Worm (Caenorhabditis elegans) whole organism, young adult: ENCODE results near the gene rps-4.

Experiments used
- B0261.1 ChIP-seq: sonication (generic microtip); optimal IDR thresholded peaks from 2 replicates; lab custom pipeline; 2016; ENCODE audit warnings: mild to moderate bottlenecking, missing genetic modification characterization, moderate library complexity, missing compliant biosample characterization
- F55B11.4 ChIP-seq: sonication (generic microtip); optimal IDR thresholded peaks from 2 replicates; lab custom pipeline; 2016; ENCODE audit warnings: missing compliant biosample characterization, missing genetic modification characterization, borderline replicate concordance; ENCODE audit not compliant: insufficient read depth
- K12H6.12 ChIP-seq: fragments of 200-800 bp; sonication (Bioruptor generic); optimal IDR thresholded peaks from 2 replicates; lab custom pipeline; 2018; ENCODE audit warnings: mild to moderate bottlenecking, missing genetic modification characterization, missing compliant biosample characterization
- ZK185.1 ChIP-seq: sonication (generic microtip); optimal IDR thresholded peaks from 2 replicates; lab custom pipeline; 2016; ENCODE audit warnings: mild to moderate bottlenecking, missing genetic modification characterization, missing compliant biosample characterization; ENCODE audit not compliant: poor library complexity, severe bottlenecking
- ama-1 ChIP-seq, 3 experiments: fragments of 150-350 bp in 1 of 3; sonication (generic microtip) in 2 of 3; optimal IDR thresholded peaks; 2 replicates each; lab custom pipeline; 2014 to 2018; ENCODE audit warnings: missing biosample characterization in 2 of 3, missing genetic modification characterization in 2 of 3, missing genetic modification reagents in 2 of 3
- atf-7 ChIP-seq: sonication (generic microtip); optimal IDR thresholded peaks from 2 replicates; lab custom pipeline; 2017; ENCODE audit warnings: mild to moderate bottlenecking, missing genetic modification characterization, missing compliant biosample characterization
- ceh-100 ChIP-seq: fragments of 200-800 bp; sonication (Bioruptor generic); IDR thresholded peaks from 2 replicates; pipeline ENCODE4 v1.3.6; 2022; ENCODE audit warnings: missing genetic modification reagents, missing genetic modification characterization, missing compliant biosample characterization
- efl-1 ChIP-seq: fragments of 150-350 bp; optimal IDR thresholded peaks from 2 replicates; lab custom pipeline; 2014; ENCODE audit warnings: missing biosample characterization, missing genetic modification reagents, missing genetic modification characterization
- egl-18 ChIP-seq: fragments of 200-800 bp; sonication (Bioruptor generic); IDR thresholded peaks from 2 replicates; pipeline ENCODE4 v1.3.6; 2022; ENCODE audit warnings: missing genetic modification reagents, missing genetic modification characterization, missing compliant biosample characterization
- ekl-4 ChIP-seq: fragments of 200-800 bp; sonication (Bioruptor generic); IDR thresholded peaks from 2 replicates; pipeline ENCODE4 v1.3.6; 2022; ENCODE audit warnings: missing genetic modification reagents, missing genetic modification characterization, missing compliant biosample characterization
- him-1 ChIP-seq: sonication (generic microtip); optimal IDR thresholded peaks from 2 replicates; lab custom pipeline; 2016; ENCODE audit warnings: missing genotype, missing genetic modification reagents, missing genetic modification characterization, missing compliant biosample characterization
- hlh-12 ChIP-seq: sonication (generic microtip); optimal IDR thresholded peaks from 2 replicates; lab custom pipeline; 2016; ENCODE audit warnings: missing genetic modification characterization, missing compliant biosample characterization
- hrde-1 ChIP-seq: sonication (generic microtip); optimal IDR thresholded peaks from 2 replicates; lab custom pipeline; 2016; ENCODE audit warnings: missing genetic modification characterization, mild to moderate bottlenecking, missing compliant biosample characterization, moderate library complexity, missing genotype, missing genetic modification reagents, borderline replicate concordance
- madf-10 ChIP-seq: sonication (generic microtip); optimal IDR thresholded peaks from 2 replicates; lab custom pipeline; 2016; ENCODE audit warnings: mild to moderate bottlenecking, missing genetic modification characterization, missing compliant biosample characterization
- madf-6 ChIP-seq: fragments of 200-800 bp; sonication (Bioruptor generic); IDR thresholded peaks from 2 replicates; pipeline ENCODE4 v1.3.6; 2022; ENCODE audit warnings: missing genetic modification reagents, missing genetic modification characterization, missing compliant biosample characterization
- nfya-2 ChIP-seq: fragments of 200-800 bp; sonication (Bioruptor generic); IDR thresholded peaks from 2 replicates; pipeline ENCODE4 v1.3.6; 2022; ENCODE audit warnings: missing genetic modification reagents, missing genetic modification characterization, missing compliant biosample characterization
- snpc-1.1 ChIP-seq: sonication (generic microtip); optimal IDR thresholded peaks from 2 replicates; lab custom pipeline; 2017; ENCODE audit warnings: missing genetic modification characterization, mild to moderate bottlenecking, missing compliant biosample characterization, antibody characterized with exemption, moderate library complexity, missing genotype, missing genetic modification reagents; ENCODE audit not compliant: insufficient read depth
- snpc-3.4 ChIP-seq: sonication (generic microtip); optimal IDR thresholded peaks from 2 replicates; lab custom pipeline; 2017; ENCODE audit warnings: missing genetic modification characterization, mild to moderate bottlenecking, missing compliant biosample characterization, antibody characterized with exemption, moderate library complexity, missing genotype, missing genetic modification reagents
- tbp1 ChIP-seq: fragments of 200-800 bp; sonication (Bioruptor generic); optimal IDR thresholded peaks from 2 replicates; lab custom pipeline; 2018; ENCODE audit warnings: mild to moderate bottlenecking, missing genetic modification characterization, missing compliant biosample characterization
- xnd-1 ChIP-seq: sonication (generic microtip); optimal IDR thresholded peaks from 2 replicates; lab custom pipeline; 2016; ENCODE audit warnings: missing genotype, missing genetic modification reagents, missing genetic modification characterization, missing compliant biosample characterization

Gene rps-4

DNA sequence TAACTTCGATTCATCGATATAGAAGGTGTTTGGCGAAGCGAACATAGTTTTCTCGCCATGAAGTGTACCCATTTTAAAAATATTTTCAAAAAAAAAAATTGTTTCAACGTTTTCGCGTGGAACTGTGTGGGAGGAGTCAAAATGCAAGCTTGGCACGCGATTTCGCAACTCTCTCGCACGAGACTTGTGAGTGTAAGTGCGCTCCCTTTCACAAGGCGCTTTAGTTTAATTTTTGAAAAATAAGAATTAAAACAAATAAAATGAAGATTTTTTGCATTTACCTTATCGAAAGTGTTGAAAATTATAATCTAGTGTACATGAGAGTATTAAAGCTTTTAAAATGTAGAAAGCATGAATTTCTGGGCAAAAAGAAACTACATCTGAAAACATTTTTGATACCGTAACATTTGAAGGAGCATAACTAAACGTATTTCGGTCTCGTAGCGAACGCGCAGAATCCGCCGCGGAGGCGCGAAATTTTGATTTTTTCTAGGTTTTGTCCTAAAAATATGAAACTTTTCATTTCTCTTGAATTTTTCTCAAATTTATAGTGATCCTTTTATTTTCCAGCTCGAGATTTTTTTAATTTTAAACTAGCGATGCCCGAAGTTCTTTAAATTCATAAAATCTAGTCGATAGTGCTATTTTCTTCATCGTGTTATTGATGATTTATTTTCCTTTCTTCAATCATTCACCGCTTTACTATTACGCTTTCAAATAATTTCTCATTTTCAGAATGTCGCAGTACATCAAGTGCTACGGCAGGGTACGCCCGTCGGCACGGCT lies 44.8 kb downstream of the rps-4 start, which contains the start of the genes cogc-2 and klp-18 (continued):
- peak; percentile 100 for TF ChIP-seq madf-6 (GFP tag; lab: Robert Waterston, UW)
- no peak for TF ChIP-seq nfya-2 (GFP tag; lab: Robert Waterston, UW)
- no peak for TF ChIP-seq hlh-12 (tag; lab: Kevin White, UChicago)

DNA sequence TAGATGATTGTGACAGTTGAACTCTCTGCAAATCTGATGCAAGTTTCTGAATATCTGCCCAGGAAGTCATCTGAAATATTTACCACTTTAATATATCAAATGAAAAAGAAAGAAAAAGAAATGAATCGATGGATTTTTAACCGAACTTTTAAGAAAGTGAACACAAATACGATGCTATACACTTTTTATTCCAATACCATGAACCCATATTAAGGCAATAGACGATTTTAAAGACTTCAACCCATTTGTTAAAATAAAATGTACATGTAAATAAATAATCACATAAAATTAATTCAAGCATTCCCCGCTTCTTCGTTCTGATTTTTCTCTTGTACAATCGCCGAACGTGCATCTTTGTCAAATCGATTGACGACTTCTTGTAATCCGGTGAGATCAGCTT lies 47.7 kb downstream of the rps-4 start, which contains the start of gene ufl-1:
TSS of gene ufl-1 (minus strand) at position 70 of the 400 bp plus-strand sequence.
- TF ChIP-seq madf-10 (tag; lab: Kevin White, UChicago) (no peak), egl-18 (GFP tag; lab: Robert Waterston, UW) (no peak), atf-7 (tag; lab: Kevin White, UChicago) (no peak), him-1 (tag; lab: Kevin White, UChicago) (no peak)

DNA sequence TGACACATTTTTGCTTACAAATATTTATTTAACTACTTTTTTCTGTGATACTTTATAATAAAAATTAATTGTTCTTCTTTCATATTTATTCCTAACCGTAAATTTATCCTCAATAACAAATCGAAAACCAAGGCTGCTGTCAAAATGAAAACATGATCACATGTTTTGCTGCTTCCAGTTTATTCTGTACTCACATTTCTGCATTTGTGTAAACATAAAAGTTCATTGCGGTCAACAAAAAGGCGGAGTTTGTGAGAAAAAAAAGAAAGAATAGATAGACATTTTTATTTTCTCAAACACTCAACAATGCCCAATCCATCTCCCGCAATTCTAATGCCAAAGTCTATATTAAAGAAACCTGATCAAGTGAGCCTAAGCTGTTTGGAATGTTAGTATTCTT lies 48.7 kb downstream of the rps-4 start, which contains the start of gene C06G3.3:
TSS of gene C06G3.3 (plus strand) at position 301 of the 400 bp plus-strand sequence.
- no peak for TF ChIP-seq B0261.1 (tag; lab: Kevin White, UChicago)
- no peak for TF ChIP-seq ZK185.1 (tag; lab: Kevin White, UChicago)
- TF ChIP-seq snpc-1.1 (tag; lab: Kevin White, UChicago), result no peak
- TF ChIP-seq ama-1 (optimal IDR thresholded peaks at IDR 0.05; lab: Kevin White, UChicago), result no peak
- no peak for TF ChIP-seq ama-1 (GFP tag; optimal IDR thresholded peaks at IDR 0.05; lab: Kevin White, UChicago)
- TF ChIP-seq xnd-1 (tag; lab: Kevin White, UChicago), result no peak
- TF ChIP-seq tbp1, result no peak
- no peak for TF ChIP-seq efl-1 (GFP tag; lab: Kevin White, UChicago)
- TF ChIP-seq K12H6.12 (tag; lab: Kevin White, UChicago), result no peak
- no peak for TF ChIP-seq F55B11.4
- TF ChIP-seq ceh-100 (GFP tag; lab: Robert Waterston, UW), result no peak
- no peak for TF ChIP-seq ekl-4
- no peak for TF ChIP-seq hrde-1 (tag; lab: Kevin White, UChicago)
- TF ChIP-seq snpc-3.4, result no peak
